Fruit fly (Drosophila melanogaster) whole organism, pupa: Measurements from ENCODE around the gene CG8149.
A peak's percentile ranks its signal among the peaks of the same experiment; 100 is the strongest.

Experiments used
- CG10348 ChIP-seq: fragments of 200-800 bp; sonication (Bioruptor generic); IDR thresholded peaks from 2 replicates; pipeline ENCODE4 v1.3.6; 2022; ENCODE audit warnings: missing biosample characterization, missing genetic modification characterization
- CG12605 ChIP-seq: fragments of 200-800 bp; sonication (Bioruptor generic); IDR thresholded peaks from 2 replicates; pipeline ENCODE4 v1.3.6; 2022; ENCODE audit warnings: missing biosample characterization, missing genetic modification characterization
- CG13204 ChIP-seq: fragments of 200-800 bp; sonication (Bioruptor generic); optimal IDR thresholded peaks from 2 replicates; lab custom pipeline; 2018; ENCODE audit warnings: missing biosample characterization, mild to moderate bottlenecking, missing genetic modification characterization, moderate library complexity
- CG14655 ChIP-seq: fragments of 200-800 bp; sonication (Bioruptor generic); optimal IDR thresholded peaks from 3 replicates; lab custom pipeline; 2017; ENCODE audit warnings: mild to moderate bottlenecking, missing biosample characterization, missing genetic modification reagents, missing genetic modification characterization
- CG15710 ChIP-seq: fragments of 200-800 bp; sonication (Bioruptor generic); optimal IDR thresholded peaks from 2 replicates; lab custom pipeline; 2018; ENCODE audit warnings: missing biosample characterization, mild to moderate bottlenecking, missing genetic modification characterization, moderate library complexity
- CG17806 ChIP-seq: fragments of 200-800 bp; sonication (Bioruptor generic); optimal IDR thresholded peaks from 2 replicates; lab custom pipeline; 2018; ENCODE audit warnings: missing biosample characterization, mild to moderate bottlenecking, missing genetic modification characterization, moderate library complexity
- CG32121 ChIP-seq: fragments of 200-800 bp; sonication (Bioruptor generic); IDR thresholded peaks from 2 replicates; pipeline ENCODE4 v1.3.6; 2022; ENCODE audit warnings: missing biosample characterization, missing genetic modification characterization
- CG34367 ChIP-seq: fragments of 200-800 bp; sonication (Bioruptor generic); optimal IDR thresholded peaks from 2 replicates; lab custom pipeline; 2018; ENCODE audit warnings: missing biosample characterization, mild to moderate bottlenecking, missing genetic modification characterization
- CG4496 ChIP-seq: fragments of 200-800 bp; sonication (Bioruptor generic); IDR thresholded peaks from 3 replicates; pipeline ENCODE4 v1.3.6; 2022; ENCODE audit warnings: missing biosample characterization, missing genetic modification characterization
- CG8159 ChIP-seq: fragments of 200-800 bp; sonication (Bioruptor generic); optimal IDR thresholded peaks from 3 replicates; lab custom pipeline; 2018; ENCODE audit warnings: missing biosample characterization, mild to moderate bottlenecking, missing genetic modification characterization, moderate library complexity
- CG8301 ChIP-seq: fragments of 200-800 bp; sonication (Bioruptor generic); optimal IDR thresholded peaks from 2 replicates; lab custom pipeline; 2018; ENCODE audit warnings: missing biosample characterization, mild to moderate bottlenecking, missing genetic modification characterization
- CG9948 ChIP-seq: fragments of 200-800 bp; sonication (Bioruptor generic); optimal IDR thresholded peaks from 2 replicates; lab custom pipeline; 2018; ENCODE audit warnings: missing biosample characterization, mild to moderate bottlenecking, missing genetic modification characterization, moderate library complexity
- D1 ChIP-seq: fragments of 200-800 bp; sonication (Bioruptor generic); optimal IDR thresholded peaks from 2 replicates; lab custom pipeline; 2018; ENCODE audit warnings: missing biosample characterization, mild to moderate bottlenecking, missing genetic modification characterization, moderate library complexity
- EcR ChIP-seq: fragments of 200-800 bp; sonication (Bioruptor generic); optimal IDR thresholded peaks from 3 replicates; lab custom pipeline; 2019; ENCODE audit warnings: missing biosample characterization, missing genetic modification characterization, mild to moderate bottlenecking, moderate library complexity, missing genetic modification reagents
- Ets98B ChIP-seq: fragments of 200-800 bp; sonication (Bioruptor generic); IDR thresholded peaks from 2 replicates; pipeline ENCODE4 v1.3.6; 2022; ENCODE audit warnings: missing biosample characterization, missing genetic modification characterization
- Pif1A ChIP-seq: fragments of 200-800 bp; sonication (Bioruptor generic); optimal IDR thresholded peaks from 3 replicates; lab custom pipeline; 2016; ENCODE audit warnings: missing biosample characterization, missing genetic modification characterization
- Pif1B ChIP-seq: fragments of 200-800 bp; sonication (Bioruptor generic); optimal IDR thresholded peaks from 3 replicates; lab custom pipeline; 2016; ENCODE audit warnings: missing biosample characterization, missing genetic modification characterization
- Snoo ChIP-seq: fragments of 200-800 bp; sonication (Bioruptor generic); optimal IDR thresholded peaks from 3 replicates; lab custom pipeline; 2017; ENCODE audit warnings: missing biosample characterization, mild to moderate bottlenecking, missing genetic modification characterization, inconsistent platforms
- fd96Ca ChIP-seq: fragments of 200-800 bp; sonication (Bioruptor generic); IDR thresholded peaks from 3 replicates; pipeline ENCODE4 v1.3.6; 2022; ENCODE audit warnings: missing biosample characterization, missing genetic modification characterization
- gl ChIP-seq: fragments of 200-800 bp; sonication (Bioruptor generic); optimal IDR thresholded peaks from 2 replicates; lab custom pipeline; 2018; ENCODE audit warnings: missing biosample characterization, mild to moderate bottlenecking, missing genetic modification characterization
- rn ChIP-seq: fragments of 200-800 bp; sonication (Bioruptor generic); IDR thresholded peaks from 2 replicates; pipeline ENCODE4 v1.3.6; 2022; ENCODE audit warnings: missing biosample characterization, missing genetic modification characterization

CG8149 gene

dm6 chr3R:9504355-9504754 lies at the start of gene CG8149:
TSS of gene CG8149 (plus strand) at chr3R:9504656.
- TF ChIP-seq fd96Ca (no peak), Pif1B (GFP tag; lab: Kevin White, UChicago) (no peak), CG14655 (GFP tag; lab: Kevin White, UChicago) (no peak), D1 (tag; lab: Kevin White, UChicago) (no peak), CG10348 (GFP tag; lab: Robert Waterston, UW) (no peak), CG34367 (tag; lab: Kevin White, UChicago) (no peak), CG17806 (no peak)
- TF ChIP-seq, all 21 proteins: peak for 0

dm6 chr3R:9454980-9455379 lies 49.5 kb upstream of the CG8149 start:
- TF ChIP-seq Pif1A (GFP tag; lab: Kevin White, UChicago) (no peak), Pif1B (GFP tag; lab: Kevin White, UChicago) (no peak)

- no peak for TF ChIP-seq D1 (tag; lab: Kevin White, UChicago)
- TF ChIP-seq CG8159 (tag; lab: Kevin White, UChicago): no peak
- TF ChIP-seq Snoo (tag; lab: Kevin White, UChicago): no peak
- TF ChIP-seq CG32121: no peak
- no peak for TF ChIP-seq Pif1A (GFP tag; lab: Kevin White, UChicago)
- TF ChIP-seq gl (tag; lab: Kevin White, UChicago): no peak
- TF ChIP-seq CG34367 (tag; lab: Kevin White, UChicago): no peak
Observed at dm6 chr3R:9456373-9456772, 48.1 kb upstream of the CG8149 start, which contains the start of gene GstZ1. TSS of gene GstZ1 (minus strand) at chr3R:9456546.

- TF ChIP-seq gl (tag; lab: Kevin White, UChicago) (no peak), fd96Ca (0 out of 3 replicates have a peak, but pooled peaks have one; percentile 20), Pif1B (GFP tag; lab: Kevin White, UChicago) (peak; percentile 10), CG32121 (peak; percentile 40; the same call in 1 of the 2 replicates), CG12605 (GFP tag; lab: Robert Waterston, UW) (no peak), D1 (tag; lab: Kevin White, UChicago) (no peak), Ets98B (GFP tag; lab: Robert Waterston, UW) (no peak), CG17806 (no peak), Snoo (tag; lab: Kevin White, UChicago) (no peak), CG14655 (GFP tag; lab: Kevin White, UChicago) (peak; percentile 47), CG15710 (peak; percentile 64), CG34367 (tag; lab: Kevin White, UChicago) (peak; percentile 19), CG13204 (no peak), CG9948 (tag; lab: Kevin White, UChicago) (peak; percentile 49), CG10348 (GFP tag; lab: Robert Waterston, UW) (no peak), EcR (GFP tag; lab: Kevin White, UChicago) (peak; percentile 90), CG8301 (tag; lab: Kevin White, UChicago) (no peak), Pif1A (GFP tag; lab: Kevin White, UChicago) (peak; percentile 49), CG8159 (tag; lab: Kevin White, UChicago) (no peak), CG4496 (GFP tag; lab: Robert Waterston, UW) (no peak), rn (GFP tag; lab: Robert Waterston, UW) (no peak)
Observed at dm6 chr3R:9459385-9460285, 44.8 kb upstream of the CG8149 start.

- TF ChIP-seq CG12605 (GFP tag; lab: Robert Waterston, UW): no peak
- TF ChIP-seq D1 (tag; lab: Kevin White, UChicago): no peak
- no peak for TF ChIP-seq CG13204
- no peak for TF ChIP-seq CG14655 (GFP tag; lab: Kevin White, UChicago)
- TF ChIP-seq fd96Ca: no peak
- TF ChIP-seq CG32121: no peak
- TF ChIP-seq CG4496 (GFP tag; lab: Robert Waterston, UW): no peak
Observed at dm6 chr3R:9460488-9461150, 43.8 kb upstream of the CG8149 start, which contains the start of gene GstZ2. TSS of gene GstZ2 (minus strand) at chr3R:9460652.

- TF ChIP-seq CG17806: no peak
Observed at dm6 chr3R:9468109-9468508, 36.3 kb upstream of the CG8149 start.

- TF ChIP-seq CG8301 (tag; lab: Kevin White, UChicago): peak; percentile 54
- no peak for TF ChIP-seq Pif1A (GFP tag; lab: Kevin White, UChicago)
- no peak for TF ChIP-seq CG34367 (tag; lab: Kevin White, UChicago)
- TF ChIP-seq CG4496 (GFP tag; lab: Robert Waterston, UW): peak; percentile 78
- peak; percentile 78 for TF ChIP-seq Ets98B (GFP tag; lab: Robert Waterston, UW)
- no peak for TF ChIP-seq CG9948 (tag; lab: Kevin White, UChicago)
- TF ChIP-seq gl (tag; lab: Kevin White, UChicago): no peak
- TF ChIP-seq EcR (GFP tag; lab: Kevin White, UChicago): no peak
- peak; percentile 68; the same call in 1 of the 2 replicates for TF ChIP-seq CG32121
- TF ChIP-seq D1 (tag; lab: Kevin White, UChicago): no peak
- TF ChIP-seq CG14655 (GFP tag; lab: Kevin White, UChicago): peak; percentile 71
- peak; percentile 31; the same call in 1 of the 2 replicates for TF ChIP-seq CG12605 (GFP tag; lab: Robert Waterston, UW)
- TF ChIP-seq Pif1B (GFP tag; lab: Kevin White, UChicago): peak; percentile 23
- TF ChIP-seq CG13204: no peak
- no peak for TF ChIP-seq Snoo (tag; lab: Kevin White, UChicago)
- TF ChIP-seq rn (GFP tag; lab: Robert Waterston, UW): peak; percentile 32; the same call in 1 of the 2 replicates
- peak; percentile 74 for TF ChIP-seq fd96Ca
- no peak for TF ChIP-seq CG8159 (tag; lab: Kevin White, UChicago)
- no peak for TF ChIP-seq CG10348 (GFP tag; lab: Robert Waterston, UW)
Observed at dm6 chr3R:9480396-9480795, 24.1 kb upstream of the CG8149 start.
